Fruit fly (Drosophila melanogaster) whole organism, prepupa: ENCODE measurements around the gene Mst87F.

Experiments
- Blimp-1 ChIP-seq: fragments of 200-800 bp; sonication (Bioruptor generic); optimal IDR thresholded peaks from 3 replicates; lab custom pipeline; 2017; ENCODE audit warnings: missing biosample characterization, missing genetic modification characterization, mild to moderate bottlenecking, moderate library complexity, missing genetic modification reagents
- CG10631 ChIP-seq: fragments of 200-800 bp; sonication (Bioruptor generic); optimal IDR thresholded peaks from 2 replicates; lab custom pipeline; 2016; ENCODE audit warnings: missing biosample characterization, missing genetic modification characterization
- CG11762 ChIP-seq: fragments of 200-800 bp; sonication (Bioruptor generic); optimal IDR thresholded peaks from 3 replicates; lab custom pipeline; 2016; ENCODE audit warnings: missing biosample characterization, missing genetic modification characterization; ENCODE audit not compliant: insufficient read depth
- CG15336 ChIP-seq: fragments of 200-800 bp; sonication (Bioruptor generic); IDR thresholded peaks from 2 replicates; pipeline ENCODE4 v1.3.6; 2022; ENCODE audit warnings: missing biosample characterization, missing genetic modification characterization
- CG1621 ChIP-seq: fragments of 200-800 bp; sonication (Bioruptor generic); optimal IDR thresholded peaks from 3 replicates; lab custom pipeline; 2018; ENCODE audit warnings: missing biosample characterization, mild to moderate bottlenecking, missing genetic modification characterization
- CG16779 ChIP-seq: fragments of 200-800 bp; sonication (Bioruptor generic); optimal IDR thresholded peaks from 3 replicates; lab custom pipeline; 2017; ENCODE audit warnings: missing biosample characterization, mild to moderate bottlenecking, missing genetic modification characterization
- CG3032 ChIP-seq: fragments of 200-800 bp; optimal IDR thresholded peaks from 2 replicates; lab custom pipeline; 2019; ENCODE audit warnings: missing biosample characterization, mild to moderate bottlenecking, missing genetic modification characterization, moderate library complexity
- CG31627 ChIP-seq: fragments of 200-800 bp; sonication (Bioruptor generic); optimal IDR thresholded peaks from 3 replicates; lab custom pipeline; 2016; ENCODE audit warnings: missing biosample characterization, missing genetic modification characterization
- CG32006 ChIP-seq: fragments of 200-800 bp; sonication (Bioruptor generic); optimal IDR thresholded peaks from 3 replicates; lab custom pipeline; 2017; ENCODE audit warnings: missing biosample characterization, mild to moderate bottlenecking, missing genetic modification characterization
- CG34406 ChIP-seq: fragments of 200-800 bp; sonication (Bioruptor generic); optimal IDR thresholded peaks from 3 replicates; lab custom pipeline; 2016; ENCODE audit warnings: missing biosample characterization, missing genetic modification characterization
- CG3919 ChIP-seq: fragments of 200-800 bp; sonication (Bioruptor generic); optimal IDR thresholded peaks from 3 replicates; lab custom pipeline; 2016; ENCODE audit warnings: missing biosample characterization, missing genetic modification characterization
- CG6163 ChIP-seq: fragments of 200-800 bp; sonication (Bioruptor generic); IDR thresholded peaks from 3 replicates; pipeline ENCODE4 v1.3.6; 2022; ENCODE audit warnings: missing biosample characterization, missing genetic modification characterization
- CG6276 ChIP-seq: fragments of 200-800 bp; sonication (Bioruptor generic); optimal IDR thresholded peaks from 2 replicates; lab custom pipeline; 2017; ENCODE audit warnings: missing biosample characterization, mild to moderate bottlenecking, missing genetic modification characterization
- CG6792 ChIP-seq: fragments of 200-800 bp; sonication (Bioruptor generic); optimal IDR thresholded peaks from 3 replicates; lab custom pipeline; 2016; ENCODE audit warnings: missing biosample characterization, missing genetic modification characterization
- CG6808 ChIP-seq: fragments of 200-800 bp; sonication (Bioruptor generic); optimal IDR thresholded peaks from 3 replicates; lab custom pipeline; 2017; ENCODE audit warnings: missing biosample characterization, missing genetic modification characterization, mild to moderate bottlenecking, moderate library complexity, missing genetic modification reagents
- CG6854 ChIP-seq: fragments of 200-800 bp; sonication (Bioruptor generic); optimal IDR thresholded peaks from 2 replicates; lab custom pipeline; 2017; ENCODE audit warnings: missing biosample characterization, mild to moderate bottlenecking, missing genetic modification characterization
- CG7368 ChIP-seq: fragments of 200-800 bp; sonication (Bioruptor generic); optimal IDR thresholded peaks from 3 replicates; lab custom pipeline; 2016; ENCODE audit warnings: missing biosample characterization, missing genetic modification characterization
- CG8119 ChIP-seq: fragments of 200-800 bp; sonication (Bioruptor generic); IDR thresholded peaks from 3 replicates; pipeline ENCODE4 v1.3.6; 2022; ENCODE audit warnings: missing biosample characterization, missing genetic modification characterization
- CG8632 ChIP-seq: fragments of 200-800 bp; sonication (Bioruptor generic); optimal IDR thresholded peaks from 3 replicates; lab custom pipeline; 2016; ENCODE audit warnings: missing biosample characterization, missing genetic modification characterization
- CG9139 ChIP-seq: fragments of 200-800 bp; sonication (Bioruptor generic); optimal IDR thresholded peaks from 3 replicates; lab custom pipeline; 2017; ENCODE audit warnings: missing biosample characterization, mild to moderate bottlenecking, missing genetic modification characterization
- Eip75B ChIP-seq: fragments of 200-800 bp; sonication (Bioruptor generic); optimal IDR thresholded peaks from 3 replicates; lab custom pipeline; 2016; ENCODE audit warnings: missing biosample characterization, missing genetic modification characterization
- Eip78C ChIP-seq: fragments of 200-800 bp; sonication (Bioruptor generic); peaks from one replicate; lab custom pipeline; 2016; ENCODE audit warnings: missing biosample characterization, missing genetic modification characterization
- Eip93F ChIP-seq: fragments of 200-800 bp; sonication (Bioruptor generic); optimal IDR thresholded peaks from 2 replicates; lab custom pipeline; 2016; ENCODE audit warnings: missing biosample characterization, mild to moderate bottlenecking, missing genetic modification characterization
- Ets96B ChIP-seq: fragments of 200-800 bp; optimal IDR thresholded peaks from 2 replicates; lab custom pipeline; 2019; ENCODE audit warnings: missing biosample characterization, mild to moderate bottlenecking, missing genetic modification characterization, moderate library complexity
- Hr39 ChIP-seq: fragments of 200-800 bp; sonication (Bioruptor generic); optimal IDR thresholded peaks from 2 replicates; lab custom pipeline; 2016; ENCODE audit warnings: missing biosample characterization, missing genetic modification characterization
- Hr4 ChIP-seq: fragments of 200-800 bp; sonication (Bioruptor generic); optimal IDR thresholded peaks from 3 replicates; lab custom pipeline; 2016; ENCODE audit warnings: missing biosample characterization, missing genetic modification characterization
- Lpt ChIP-seq: fragments of 200-800 bp; sonication (Bioruptor generic); optimal IDR thresholded peaks from 3 replicates; lab custom pipeline; 2016; ENCODE audit warnings: missing biosample characterization, missing genetic modification characterization
- Met ChIP-seq: fragments of 200-800 bp; sonication (Bioruptor generic); optimal IDR thresholded peaks from 3 replicates; lab custom pipeline; 2016; ENCODE audit warnings: missing biosample characterization, missing genetic modification characterization
- OdsH ChIP-seq: fragments of 200-800 bp; sonication (Bioruptor generic); optimal IDR thresholded peaks from 3 replicates; lab custom pipeline; 2016; ENCODE audit warnings: missing biosample characterization, missing genetic modification characterization
- Smox ChIP-seq: fragments of 200-800 bp; sonication (Bioruptor generic); optimal IDR thresholded peaks from 3 replicates; lab custom pipeline; 2016; ENCODE audit warnings: missing biosample characterization, missing genetic modification characterization
- Sox14 ChIP-seq: fragments of 200-800 bp; sonication (Bioruptor generic); optimal IDR thresholded peaks from 3 replicates; lab custom pipeline; 2016; ENCODE audit warnings: missing biosample characterization, missing genetic modification characterization
- achi ChIP-seq: fragments of 200-800 bp; sonication (Bioruptor generic); optimal IDR thresholded peaks from 3 replicates; lab custom pipeline; 2016; ENCODE audit warnings: missing biosample characterization, missing genetic modification characterization
- acj6 ChIP-seq: fragments of 200-800 bp; sonication (Bioruptor generic); optimal IDR thresholded peaks from 3 replicates; lab custom pipeline; 2016; ENCODE audit warnings: missing biosample characterization, missing genetic modification characterization
- cyc ChIP-seq: fragments of 200-800 bp; sonication (Bioruptor generic); optimal IDR thresholded peaks from 3 replicates; lab custom pipeline; 2016; ENCODE audit warnings: missing biosample characterization, missing genetic modification characterization
- dac ChIP-seq: fragments of 200-800 bp; sonication (Bioruptor generic); optimal IDR thresholded peaks from 2 replicates; lab custom pipeline; 2017; ENCODE audit warnings: missing biosample characterization, mild to moderate bottlenecking, missing genetic modification characterization
- dsx ChIP-seq: fragments of 200-800 bp; optimal IDR thresholded peaks from 3 replicates; lab custom pipeline; 2019; ENCODE audit warnings: missing biosample characterization, mild to moderate bottlenecking, missing genetic modification characterization, moderate library complexity; ENCODE audit not compliant: poor library complexity, severe bottlenecking
- eg ChIP-seq: fragments of 200-800 bp; sonication (Bioruptor generic); IDR thresholded peaks from 3 replicates; pipeline ENCODE4 v1.3.6; 2022; ENCODE audit warnings: missing biosample characterization, missing genetic modification characterization
- esn ChIP-seq: fragments of 200-800 bp; sonication (Bioruptor generic); optimal IDR thresholded peaks from 2 replicates; lab custom pipeline; 2016; ENCODE audit warnings: missing biosample characterization, mild to moderate bottlenecking, missing genetic modification characterization, moderate library complexity
- fd85E ChIP-seq: fragments of 200-800 bp; sonication (Bioruptor generic); optimal IDR thresholded peaks from 3 replicates; lab custom pipeline; 2016; ENCODE audit warnings: missing biosample characterization, missing genetic modification characterization
- fkh ChIP-seq: fragments of 200-800 bp; sonication (Bioruptor generic); optimal IDR thresholded peaks from 3 replicates; lab custom pipeline; 2017; ENCODE audit warnings: missing biosample characterization, mild to moderate bottlenecking, missing genetic modification characterization, moderate library complexity
- net ChIP-seq: fragments of 200-800 bp; sonication (Bioruptor generic); optimal IDR thresholded peaks from 3 replicates; lab custom pipeline; 2016; ENCODE audit warnings: missing biosample characterization, missing genetic modification characterization
- pdm3 ChIP-seq: fragments of 200-800 bp; sonication (Bioruptor generic); optimal IDR thresholded peaks from 3 replicates; lab custom pipeline; 2016; ENCODE audit warnings: missing biosample characterization, missing genetic modification characterization
- salr ChIP-seq, 2 experiments: fragments of 200-800 bp; sonication (Bioruptor generic); optimal IDR thresholded peaks; 3 replicates each; lab custom pipeline; 2016 to 2018; ENCODE audit warnings: missing biosample characterization in 2 of 2, missing genetic modification characterization in 2 of 2, mild to moderate bottlenecking in 1 of 2
- spab ChIP-seq: fragments of 200-800 bp; sonication (Bioruptor generic); optimal IDR thresholded peaks from 2 replicates; lab custom pipeline; 2017; ENCODE audit warnings: missing biosample characterization, mild to moderate bottlenecking, missing genetic modification characterization, missing genetic modification reagents
- ss ChIP-seq, 2 experiments: fragments of 200-800 bp; sonication (Bioruptor generic); optimal IDR thresholded peaks; 2 replicates in 1 of 2; 3 replicates in 1 of 2; lab custom pipeline; 2017 to 2018; ENCODE audit warnings: mild to moderate bottlenecking in 2 of 2, missing biosample characterization in 2 of 2, missing genetic modification characterization in 2 of 2, moderate library complexity in 1 of 2
- svp ChIP-seq: fragments of 200-800 bp; sonication (Bioruptor generic); peaks from one replicate; lab custom pipeline; 2016; ENCODE audit warnings: missing biosample characterization, missing genetic modification characterization
- topi ChIP-seq: fragments of 200-800 bp; sonication (Bioruptor generic); optimal IDR thresholded peaks from 3 replicates; lab custom pipeline; 2016; ENCODE audit warnings: missing biosample characterization, missing genetic modification characterization
- vri ChIP-seq: fragments of 200-800 bp; sonication (Bioruptor generic); optimal IDR thresholded peaks from 3 replicates; lab custom pipeline; 2016; ENCODE audit warnings: missing biosample characterization, mild to moderate bottlenecking, missing genetic modification characterization

The Mst87F gene

DNA sequence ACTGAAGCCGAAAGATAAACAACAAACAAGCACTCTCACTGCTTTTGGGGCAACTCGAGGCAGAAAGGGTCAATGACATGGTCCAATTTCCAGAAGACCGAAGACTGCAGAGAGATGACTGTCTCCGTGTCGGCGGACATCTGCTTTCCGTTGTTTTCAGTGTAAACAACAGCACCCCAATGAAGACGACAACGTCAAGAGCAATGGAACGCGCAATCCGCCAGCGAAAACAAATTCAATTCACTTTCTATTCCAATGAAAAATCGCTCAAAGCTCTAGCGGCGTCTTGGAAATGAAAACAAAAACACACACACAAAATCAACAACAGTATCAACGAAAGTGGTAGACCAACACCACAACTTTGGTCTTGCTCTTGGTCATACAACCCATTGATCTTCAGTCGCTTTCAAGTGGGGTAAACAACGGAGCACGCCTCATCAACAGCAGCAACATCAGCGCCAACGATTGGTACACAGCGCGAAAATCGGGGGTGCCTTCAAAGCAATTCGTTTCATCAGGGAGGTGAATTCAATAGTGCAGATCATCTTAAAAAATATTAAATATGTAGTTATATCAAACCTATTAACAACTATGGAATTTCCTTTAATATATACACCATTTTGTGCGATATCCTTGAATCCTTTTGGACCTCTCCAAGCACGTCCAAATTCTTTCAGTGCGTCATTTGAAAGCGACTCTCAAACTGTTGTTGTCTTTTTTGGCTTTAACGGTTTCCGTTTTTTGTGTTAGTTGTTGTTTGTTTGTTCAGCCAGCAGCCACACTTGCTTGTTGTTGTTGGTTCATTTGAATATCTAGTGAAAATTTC lies 10.1 kb downstream of the Mst87F start (continued):
- TF ChIP-seq CG3032 (tag; lab: Kevin White, UChicago) (no peak), CG31627 (GFP tag; lab: Kevin White, UChicago) (no peak), CG32006 (GFP tag; lab: Kevin White, UChicago) (peak; percentile 91), Eip75B (GFP tag; lab: Kevin White, UChicago) (no peak), Blimp-1 (GFP tag; lab: Kevin White, UChicago) (peak; percentile 39), dsx (GFP tag; lab: Kevin White, UChicago) (no peak), Lpt (peak; percentile 50), salr (GFP tag; optimal IDR thresholded peaks at IDR 0.05; lab: Kevin White, UChicago) (peak in 1 of 2 experiments; percentile 41), CG3919 (GFP tag; lab: Kevin White, UChicago) (no peak)

DNA sequence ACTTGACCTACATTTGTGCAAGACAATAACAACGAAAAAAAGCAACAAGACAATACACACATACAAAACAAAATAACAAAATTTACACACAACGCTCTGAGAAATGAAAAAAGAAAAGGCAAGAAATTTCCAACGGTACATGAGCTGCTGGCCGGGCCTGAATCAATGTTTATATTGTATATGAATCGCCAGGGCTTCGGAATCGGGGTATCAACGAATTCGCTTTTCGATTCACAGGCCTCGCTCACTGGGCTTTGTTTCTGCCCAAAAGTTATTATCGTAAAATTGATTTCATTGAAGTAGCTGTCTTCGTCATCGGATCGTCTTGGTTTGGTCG lies 11.5 kb downstream of the Mst87F start:
- peak; percentile 17 for TF ChIP-seq vri (GFP tag; lab: Kevin White, UChicago)
- peak; percentile 18 for TF ChIP-seq CG6792 (GFP tag; lab: Kevin White, UChicago)
- no peak for TF ChIP-seq acj6 (GFP tag; lab: Kevin White, UChicago)
- peak; percentile 43 for TF ChIP-seq CG8632 (GFP tag; lab: Kevin White, UChicago)
- TF ChIP-seq ss (GFP tag; optimal IDR thresholded peaks at IDR 0.05; lab: Kevin White, UChicago): peak in 1 of 2 experiments; percentile 70
- TF ChIP-seq eg (GFP tag; lab: Robert Waterston, UW): peak; percentile 73
- TF ChIP-seq Hr39 (GFP tag; lab: Kevin White, UChicago): no peak
- TF ChIP-seq CG6808 (GFP tag; lab: Kevin White, UChicago): peak; percentile 36
- no peak for TF ChIP-seq Eip93F (GFP tag; lab: Kevin White, UChicago)
- peak; percentile 60 for TF ChIP-seq net (GFP tag; lab: Kevin White, UChicago)
- TF ChIP-seq Hr4: no peak
- peak; percentile 32 for TF ChIP-seq Smox (GFP tag; lab: Kevin White, UChicago)
- no peak for TF ChIP-seq CG11762 (GFP tag; lab: Kevin White, UChicago)
- TF ChIP-seq Lpt: no peak
- TF ChIP-seq cyc (GFP tag; lab: Kevin White, UChicago): peak; percentile 3
- TF ChIP-seq CG3032 (tag; lab: Kevin White, UChicago): peak; percentile 13
- peak; percentile 29 for TF ChIP-seq svp (GFP tag; lab: Kevin White, UChicago)
- TF ChIP-seq Eip75B (GFP tag; lab: Kevin White, UChicago): peak; percentile 73
- TF ChIP-seq pdm3 (GFP tag; lab: Kevin White, UChicago): peak; percentile 41
- TF ChIP-seq fkh (GFP tag; lab: Kevin White, UChicago): peak; percentile 27
- TF ChIP-seq CG31627 (GFP tag; lab: Kevin White, UChicago): no peak
- peak; percentile 8 for TF ChIP-seq spab (GFP tag; lab: Kevin White, UChicago)
- no peak for TF ChIP-seq dac (GFP tag; lab: Kevin White, UChicago)
- TF ChIP-seq CG10631: no peak
- TF ChIP-seq CG1621 (tag; lab: Kevin White, UChicago): no peak
- TF ChIP-seq CG7368: no peak
- TF ChIP-seq CG6276: peak; percentile 4
- peak; percentile 67; the same call in 2 of the 3 replicates for TF ChIP-seq CG6163 (GFP tag; lab: Robert Waterston, UW)
- TF ChIP-seq achi: peak; percentile 40
- TF ChIP-seq CG16779 (tag; lab: Kevin White, UChicago): no peak
- peak; percentile 36; the same call in 1 of the 3 replicates for TF ChIP-seq CG8119
- peak; percentile 3 for TF ChIP-seq Ets96B (tag; lab: Kevin White, UChicago)
- TF ChIP-seq Sox14: peak; percentile 20
- TF ChIP-seq fd85E (GFP tag; lab: Kevin White, UChicago): no peak
- TF ChIP-seq CG9139 (GFP tag; lab: Kevin White, UChicago): no peak
- peak; percentile 21 for TF ChIP-seq CG3919 (GFP tag; lab: Kevin White, UChicago)
- TF ChIP-seq CG34406 (GFP tag; lab: Kevin White, UChicago): peak; percentile 41
- no peak for TF ChIP-seq topi (GFP tag; lab: Kevin White, UChicago)
- peak; percentile 93 for TF ChIP-seq CG6854 (GFP tag; lab: Kevin White, UChicago)
- peak; percentile 12 for TF ChIP-seq Met
- TF ChIP-seq Eip78C (GFP tag; lab: Kevin White, UChicago): peak; percentile 82
- TF ChIP-seq esn (GFP tag; lab: Kevin White, UChicago): no peak
- no peak for TF ChIP-seq OdsH (GFP tag; lab: Kevin White, UChicago)
- no peak; the same call in 1 of the 2 replicates for TF ChIP-seq CG15336 (GFP tag; lab: Robert Waterston, UW)
